Fruit fly (Drosophila melanogaster) whole organism, wandering third instar larva: Measurements from ENCODE around the gene CG18428.

ENCODE experiments used
- Abd-B ChIP-seq: fragments of >200 bp; optimal IDR thresholded peaks from 2 replicates; lab custom pipeline; 2017; ENCODE audit warnings: missing biosample characterization, missing genetic modification characterization
- CG32264 ChIP-seq: fragments of 200-800 bp; sonication (Bioruptor generic); optimal IDR thresholded peaks from 2 replicates; lab custom pipeline; 2016; ENCODE audit warnings: missing biosample characterization, missing genetic modification characterization
- CG9705 ChIP-seq: fragments of 200-800 bp; sonication (Bioruptor generic); optimal IDR thresholded peaks from 2 replicates; lab custom pipeline; 2018; ENCODE audit warnings: missing biosample characterization, mild to moderate bottlenecking, missing genetic modification characterization
- CrebA ChIP-seq: fragments of 200-800 bp; sonication (Bioruptor generic); optimal IDR thresholded peaks from 2 replicates; lab custom pipeline; 2016; ENCODE audit warnings: missing biosample characterization, mild to moderate bottlenecking, missing genetic modification characterization, borderline replicate concordance
- Dfd ChIP-seq: fragments of >200 bp; optimal IDR thresholded peaks from 2 replicates; lab custom pipeline; 2017; ENCODE audit warnings: missing biosample characterization, missing genetic modification characterization
- Dif ChIP-seq: fragments of 200-275, 200-300 bp; sonication (Bioruptor generic); optimal IDR thresholded peaks from 2 replicates; lab custom pipeline; 2018; ENCODE audit warnings: missing biosample characterization, missing genetic modification characterization; ENCODE audit not compliant: partially characterized antibody
- GATAd ChIP-seq: sonication (Bioruptor generic); optimal IDR thresholded peaks from 2 replicates; lab custom pipeline; 2016; ENCODE audit warnings: missing biosample characterization, missing genetic modification characterization
- HLH106 ChIP-seq: fragments of 200-800 bp; optimal IDR thresholded peaks from 3 replicates; lab custom pipeline; 2019; ENCODE audit warnings: missing biosample characterization, mild to moderate bottlenecking, missing genetic modification characterization, moderate library complexity
- Hnf4 ChIP-seq: fragments of 200-800 bp; sonication (Bioruptor generic); optimal IDR thresholded peaks from 2 replicates; lab custom pipeline; 2016; ENCODE audit warnings: missing biosample characterization, mild to moderate bottlenecking, missing genetic modification characterization
- Hr78 ChIP-seq: fragments of >200 bp; optimal IDR thresholded peaks from 2 replicates; lab custom pipeline; 2017; ENCODE audit warnings: missing biosample characterization, missing genetic modification characterization
- Hr83 ChIP-seq: fragments of 200-300 bp; sonication (Bioruptor generic); optimal IDR thresholded peaks from 2 replicates; lab custom pipeline; 2016; ENCODE audit warnings: missing biosample characterization, mild to moderate bottlenecking, missing genetic modification characterization, moderate library complexity; ENCODE audit not compliant: poor library complexity, severe bottlenecking
- Jra ChIP-seq: sonication (Bioruptor generic); optimal IDR thresholded peaks from 2 replicates; lab custom pipeline; 2016; ENCODE audit warnings: missing biosample characterization, missing genetic modification characterization
- Mio ChIP-seq: sonication (Bioruptor generic); optimal IDR thresholded peaks from 2 replicates; lab custom pipeline; 2016; ENCODE audit warnings: missing biosample characterization, missing genetic modification characterization
- Myc ChIP-seq: fragments of >200 bp; optimal IDR thresholded peaks from 2 replicates; lab custom pipeline; 2017
- N ChIP-seq: fragments of >200 bp; optimal IDR thresholded peaks from 2 replicates; lab custom pipeline; 2018; ENCODE audit warnings: missing biosample characterization, missing external identifiers, missing genetic modification characterization
- OdsH ChIP-seq: fragments of 200-800 bp; sonication (Bioruptor generic); optimal IDR thresholded peaks from 2 replicates; lab custom pipeline; 2016; ENCODE audit warnings: missing biosample characterization, mild to moderate bottlenecking, missing genetic modification characterization
- Rel ChIP-seq, 2 experiments: fragments of 200-800 bp; sonication (Bioruptor generic) in 1 of 2; optimal IDR thresholded peaks; 2 replicates in 1 of 2; 3 replicates in 1 of 2; lab custom pipeline; 2016 to 2019; ENCODE audit warnings: mild to moderate bottlenecking in 2 of 2, missing biosample characterization in 2 of 2, missing genetic modification characterization in 2 of 2, moderate library complexity in 1 of 2
- Sp1 ChIP-seq: fragments of 200-800 bp; sonication (Bioruptor generic); optimal IDR thresholded peaks from 3 replicates; lab custom pipeline; 2019; ENCODE audit warnings: missing biosample characterization, mild to moderate bottlenecking, missing genetic modification characterization, moderate library complexity
- Vsx2 ChIP-seq: fragments of 200-300, 225-300 bp; sonication (Bioruptor generic); optimal IDR thresholded peaks from 2 replicates; lab custom pipeline; 2018; ENCODE audit warnings: missing biosample characterization, missing genetic modification characterization; ENCODE audit not compliant: partially characterized antibody
- br ChIP-seq: fragments of 200-800 bp; sonication (Bioruptor generic); optimal IDR thresholded peaks from 2 replicates; lab custom pipeline; 2016; ENCODE audit warnings: missing biosample characterization, missing genetic modification characterization
- brk ChIP-seq: fragments of 200-800 bp; sonication (Bioruptor generic); optimal IDR thresholded peaks from 2 replicates; lab custom pipeline; 2016; ENCODE audit warnings: missing biosample characterization, mild to moderate bottlenecking, missing genetic modification characterization
- dl ChIP-seq, 2 experiments: fragments of 175-275, 200-275 bp in 1 of 2; fragments of 200-275 bp in 1 of 2; sonication (Bioruptor generic); optimal IDR thresholded peaks; lab custom pipeline; 2018; ENCODE audit warnings: mild to moderate bottlenecking in 2 of 2, missing biosample characterization in 2 of 2, missing genetic modification characterization in 2 of 2, moderate library complexity in 2 of 2; ENCODE audit not compliant: partially characterized antibody in 2 of 2, insufficient read depth in 1 of 2
- dmrt93B ChIP-seq: fragments of 200-800 bp; sonication (Bioruptor generic); optimal IDR thresholded peaks from 2 replicates; lab custom pipeline; 2018; ENCODE audit warnings: missing biosample characterization, mild to moderate bottlenecking, missing genetic modification characterization
- dsf ChIP-seq: sonication (Bioruptor generic); optimal IDR thresholded peaks from 2 replicates; lab custom pipeline; 2016; ENCODE audit warnings: missing biosample characterization, missing genetic modification characterization, borderline replicate concordance
- ey ChIP-seq: fragments of 200-800 bp; sonication (Bioruptor generic); optimal IDR thresholded peaks from 2 replicates; lab custom pipeline; 2016; ENCODE audit warnings: missing biosample characterization, missing genetic modification characterization
- foxo ChIP-seq, 2 experiments: fragments of 200-800 bp; sonication (Bioruptor generic); optimal IDR thresholded peaks; 2 replicates in 1 of 2; 3 replicates in 1 of 2; lab custom pipeline; 2016 to 2017; ENCODE audit warnings: missing biosample characterization in 2 of 2, missing genetic modification characterization in 2 of 2
- fru ChIP-seq: fragments of 200-800 bp; sonication (Bioruptor generic); optimal IDR thresholded peaks from 3 replicates; lab custom pipeline; 2016; ENCODE audit warnings: missing biosample characterization, mild to moderate bottlenecking, missing genetic modification characterization
- h ChIP-seq: fragments of 200-800 bp; sonication (Bioruptor generic); optimal IDR thresholded peaks from 3 replicates; lab custom pipeline; 2016; ENCODE audit warnings: missing biosample characterization, mild to moderate bottlenecking, missing genetic modification characterization
- jim ChIP-seq: fragments of 175-275, 200-325 bp; sonication (Bioruptor generic); optimal IDR thresholded peaks from 2 replicates; lab custom pipeline; 2016; ENCODE audit warnings: missing biosample characterization, mild to moderate bottlenecking, missing genetic modification characterization
- lola ChIP-seq: fragments of >200 bp; optimal IDR thresholded peaks from 2 replicates; lab custom pipeline; 2017; ENCODE audit warnings: missing biosample characterization, missing genetic modification characterization
- pan ChIP-seq: fragments of >200 bp; optimal IDR thresholded peaks from 2 replicates; lab custom pipeline; 2017
- psq ChIP-seq: fragments of 200-800 bp; sonication (Bioruptor generic); optimal IDR thresholded peaks from 3 replicates; lab custom pipeline; 2017; ENCODE audit warnings: missing biosample characterization, mild to moderate bottlenecking, missing genetic modification characterization, moderate library complexity
- rgr ChIP-seq: fragments of 200-800 bp; sonication (Bioruptor generic); optimal IDR thresholded peaks from 3 replicates; lab custom pipeline; 2016; ENCODE audit warnings: missing biosample characterization, mild to moderate bottlenecking, missing genetic modification characterization
- sage ChIP-seq: fragments of 200-800 bp; sonication (Bioruptor generic); optimal IDR thresholded peaks from 2 replicates; lab custom pipeline; 2016; ENCODE audit warnings: missing biosample characterization, mild to moderate bottlenecking, missing genetic modification characterization
- sv ChIP-seq: fragments of 200-800 bp; sonication (Bioruptor generic); optimal IDR thresholded peaks from 3 replicates; lab custom pipeline; 2016; ENCODE audit warnings: missing biosample characterization, missing genetic modification characterization
- tai ChIP-seq: sonication (Bioruptor generic); optimal IDR thresholded peaks from 2 replicates; lab custom pipeline; 2016; ENCODE audit warnings: missing biosample characterization, missing genetic modification characterization
- usp ChIP-seq: fragments of >200 bp; optimal IDR thresholded peaks from 2 replicates; lab custom pipeline; 2017; ENCODE audit warnings: missing biosample characterization, missing genetic modification characterization
- woc ChIP-seq: sonication (Bioruptor generic); optimal IDR thresholded peaks from 2 replicates; lab custom pipeline; 2016; ENCODE audit warnings: missing biosample characterization, mild to moderate bottlenecking, missing genetic modification characterization

CG18428 gene

dm6 chr3R:24143372-24143771 is 34.2 kb downstream of the CG18428 start:
- TF ChIP-seq pan (lab: Kevin White, UChicago) (no peak), Abd-B (GFP tag; lab: Kevin White, UChicago) (no peak), rgr (GFP tag; lab: Kevin White, UChicago) (no peak), psq (GFP tag; lab: Kevin White, UChicago) (no peak), CG32264 (no peak), Mio (no peak), HLH106 (tag; lab: Kevin White, UChicago) (no peak), N (GFP tag; lab: Kevin White, UChicago) (no peak), CG9705 (GFP tag; lab: Kevin White, UChicago) (no peak), CrebA (no peak), foxo (GFP tag; optimal IDR thresholded peaks at IDR 0.05; lab: Kevin White, UChicago) (no peak), usp (no peak), Rel (GFP tag; optimal IDR thresholded peaks at IDR 0.05; lab: Kevin White, UChicago) (no peak), Rel (tag; optimal IDR thresholded peaks at IDR 0.05; lab: Kevin White, UChicago) (no peak), Myc (lab: Kevin White, UChicago) (no peak), Dif (no peak), fru (GFP tag; lab: Kevin White, UChicago) (no peak)

DNA sequence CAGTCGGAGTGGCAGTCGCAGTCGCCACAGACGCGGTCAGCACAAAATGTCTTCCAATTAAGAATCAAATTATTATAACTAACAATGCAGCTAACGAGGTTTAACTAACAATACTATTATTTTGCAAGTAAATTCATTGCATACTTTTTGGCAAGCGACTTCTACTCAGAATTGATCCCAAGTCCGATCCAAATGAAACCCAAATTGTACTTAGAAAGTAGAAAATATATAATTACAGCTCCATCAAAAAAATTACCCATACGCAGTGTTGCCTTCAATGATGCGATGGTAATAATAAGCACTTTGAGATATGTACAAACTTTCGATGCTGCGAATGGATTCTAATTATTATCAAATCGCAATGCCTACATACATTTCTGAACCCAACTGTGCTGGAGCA is 34.6 kb downstream of the CG18428 start:
- TF ChIP-seq br (GFP tag; lab: Kevin White, UChicago) (peak; percentile 27), Hnf4 (peak; percentile 4), sv (GFP tag; lab: Kevin White, UChicago) (no peak), usp (no peak), jim (GFP tag; lab: Kevin White, UChicago) (no peak), Jra (GFP tag; lab: Kevin White, UChicago) (no peak), ey (GFP tag; lab: Kevin White, UChicago) (peak; percentile 31), Dfd (GFP tag; lab: Kevin White, UChicago) (no peak), foxo (GFP tag; optimal IDR thresholded peaks at IDR 0.05; lab: Kevin White, UChicago) (peak in 1 of 2 experiments; percentile 55), brk (GFP tag; lab: Kevin White, UChicago) (no peak), Dif (no peak), h (GFP tag; lab: Kevin White, UChicago) (peak; percentile 33), Rel (GFP tag; optimal IDR thresholded peaks at IDR 0.05; lab: Kevin White, UChicago) (no peak), Rel (tag; optimal IDR thresholded peaks at IDR 0.05; lab: Kevin White, UChicago) (no peak), Sp1 (GFP tag; lab: Kevin White, UChicago) (peak; percentile 57), tai (no peak), dl (GFP tag; optimal IDR thresholded peaks at IDR 0.05; lab: Kevin White, UChicago; ENCODE audit: insufficient read depth in 1 of 2, partially characterized antibody in 2 of 2) (no peak), fru (GFP tag; lab: Kevin White, UChicago) (no peak), lola (GFP tag; lab: Kevin White, UChicago) (no peak), psq (GFP tag; lab: Kevin White, UChicago) (no peak), Myc (lab: Kevin White, UChicago) (no peak), Hr78 (GFP tag; lab: Kevin White, UChicago) (no peak), dsf (GFP tag; lab: Kevin White, UChicago) (no peak), Mio (no peak), dmrt93B (GFP tag; lab: Kevin White, UChicago) (no peak), Vsx2 (GFP tag; lab: Kevin White, UChicago) (no peak), CG9705 (GFP tag; lab: Kevin White, UChicago) (no peak), N (GFP tag; lab: Kevin White, UChicago) (no peak), HLH106 (tag; lab: Kevin White, UChicago) (peak; percentile 15), Abd-B (GFP tag; lab: Kevin White, UChicago) (no peak), CrebA (no peak), pan (lab: Kevin White, UChicago) (no peak), Hr83 (GFP tag; lab: Kevin White, UChicago) (no peak), OdsH (GFP tag; lab: Kevin White, UChicago) (peak; percentile 27), CG32264 (no peak), woc (GFP tag; lab: Kevin White, UChicago) (peak; percentile 38), GATAd (GFP tag; lab: Kevin White, UChicago) (no peak), sage (GFP tag; lab: Kevin White, UChicago) (no peak), rgr (GFP tag; lab: Kevin White, UChicago) (peak; percentile 16)
- TF ChIP-seq, all 38 proteins: peak for 10
